Worm (Caenorhabditis elegans): Measurements from ENCODE around the gene ver-1.
A peak's percentile ranks its signal among the peaks of the same experiment; 100 is the strongest.

The ver-1 gene

ce11 chrIII:131627-132026 is 25.0 kb upstream of the ver-1 start (continued):
- no peak for TF ChIP-seq tlp-1 (tag; optimal IDR thresholded peaks at IDR 0.05)
- peak; percentile 71 for TF ChIP-seq C16A3.4 (tag; optimal IDR thresholded peaks at IDR 0.05)
- peak; percentile 37 for TF ChIP-seq dsc-1 (tag; optimal IDR thresholded peaks at IDR 0.05)
- peak; percentile 60 for TF ChIP-seq F16B12.6 (tag; optimal IDR thresholded peaks at IDR 0.05)
- peak; percentile 42 for TF ChIP-seq rnt-1 (tag; optimal IDR thresholded peaks at IDR 0.05)
- TF ChIP-seq alr-1 (tag; optimal IDR thresholded peaks at IDR 0.05; ENCODE audit: borderline replicate concordance): no peak
- no peak for TF ChIP-seq fos-1 (tag; optimal IDR thresholded peaks at IDR 0.05)
- no peak for TF ChIP-seq elt-3 (tag; optimal IDR thresholded peaks at IDR 0.05)
- peak; percentile 64 for TF ChIP-seq snu-23 (GFP tag; optimal IDR thresholded peaks at IDR 0.05)
- TF ChIP-seq lin-39 (tag; optimal IDR thresholded peaks at IDR 0.05): no peak
- TF ChIP-seq hlh-17 (GFP tag; optimal IDR thresholded peaks at IDR 0.05; ENCODE audit: borderline replicate concordance): no peak
- TF ChIP-seq jun-1 (tag; optimal IDR thresholded peaks at IDR 0.05): no peak
- no peak for TF ChIP-seq pag-3 (tag; optimal IDR thresholded peaks at IDR 0.05; ENCODE audit: borderline replicate concordance, insufficient read depth)
- no peak for TF ChIP-seq fkh-4 (tag; optimal IDR thresholded peaks at IDR 0.05; ENCODE audit: borderline replicate concordance)
- TF ChIP-seq skn-1 (tag; optimal IDR thresholded peaks at IDR 0.05): peak; percentile 11
- TF ChIP-seq ceh-88 (GFP tag; IDR thresholded peaks at IDR 0.05): no peak
- TF ChIP-seq irx-1 (tag; optimal IDR thresholded peaks at IDR 0.05): peak; percentile 9
- peak; percentile 65 to 67 for TF ChIP-seq efl-1 (optimal IDR thresholded peaks at IDR 0.05)
- peak; percentile 64 to 94 for TF ChIP-seq efl-1 (GFP tag; optimal IDR thresholded peaks at IDR 0.05 in 1 of 2)
- no peak for TF ChIP-seq hpl-2 (GFP tag; optimal IDR thresholded peaks at IDR 0.05)
- TF ChIP-seq fkh-8 (tag; optimal IDR thresholded peaks at IDR 0.05): peak; percentile 56
- no peak for TF ChIP-seq hlh-4 (tag; optimal IDR thresholded peaks at IDR 0.05)
- no peak for TF ChIP-seq pax-3 (tag; optimal IDR thresholded peaks at IDR 0.05)
- TF ChIP-seq ceh-8 (GFP tag; optimal IDR thresholded peaks at IDR 0.05): no peak
- TF ChIP-seq fkh-10 (GFP tag; optimal IDR thresholded peaks at IDR 0.05): no peak
- TF ChIP-seq vab-15 (tag; optimal IDR thresholded peaks at IDR 0.05): peak; percentile 89
- TF ChIP-seq lin-13 (GFP tag; optimal IDR thresholded peaks at IDR 0.05): peak; percentile 53
- TF ChIP-seq sptf-1 (tag; optimal IDR thresholded peaks at IDR 0.05): no peak
- no peak for TF ChIP-seq mdl-1 (tag; optimal IDR thresholded peaks at IDR 0.05)
- TF ChIP-seq aly-2 (tag; optimal IDR thresholded peaks at IDR 0.05): no peak
- no peak for TF ChIP-seq nhr-237 (tag; optimal IDR thresholded peaks at IDR 0.05)
- TF ChIP-seq nhr-84 (tag; optimal IDR thresholded peaks at IDR 0.05): no peak
- peak; percentile 32 to 72 (median 60) for TF ChIP-seq dpl-1 (GFP tag; optimal IDR thresholded peaks at IDR 0.05)
- peak; percentile 79 for TF ChIP-seq mep-1 (tag; optimal IDR thresholded peaks at IDR 0.05)
- TF ChIP-seq lsy-2 (tag; optimal IDR thresholded peaks at IDR 0.05): peak; percentile 64 to 82
- peak; percentile 68 to 72 for TF ChIP-seq lin-35 (GFP tag; optimal IDR thresholded peaks at IDR 0.05)
- no peak for TF ChIP-seq zip-4 (GFP tag; optimal IDR thresholded peaks at IDR 0.05)
- peak; percentile 77 for TF ChIP-seq lin-14 (GFP tag; optimal IDR thresholded peaks at IDR 0.05)
- TF ChIP-seq lin-15B (tag; optimal IDR thresholded peaks at IDR 0.05): peak; percentile 61
- peak; percentile 15; the same call in 1 of the 2 replicates for TF ChIP-seq nhr-19 (GFP tag; conservative IDR thresholded peaks at IDR 0.05)
- TF ChIP-seq ceh-63 (GFP tag; optimal IDR thresholded peaks at IDR 0.05): no peak

- TF ChIP-seq rnt-1 (tag; optimal IDR thresholded peaks at IDR 0.05) (no peak), mdl-1 (tag; optimal IDR thresholded peaks at IDR 0.05) (no peak), unc-86 (tag; optimal IDR thresholded peaks at IDR 0.05) (no peak), efl-1 (optimal IDR thresholded peaks at IDR 0.05) (no peak), efl-1 (GFP tag; optimal IDR thresholded peaks at IDR 0.05 in 1 of 2) (no peak), ceh-82 (tag; optimal IDR thresholded peaks at IDR 0.05) (no peak), nhr-90 (tag; optimal IDR thresholded peaks at IDR 0.05; ENCODE audit: poor library complexity) (no peak), unc-98 (GFP tag; IDR thresholded peaks at IDR 0.05) (no peak), tlp-1 (tag; optimal IDR thresholded peaks at IDR 0.05) (no peak), lin-14 (GFP tag; optimal IDR thresholded peaks at IDR 0.05) (no peak), ceh-8 (GFP tag; optimal IDR thresholded peaks at IDR 0.05) (no peak), nhr-20 (tag; optimal IDR thresholded peaks at IDR 0.05) (no peak)
Measured at ce11 chrIII:132118-132517, 24.5 kb upstream of the ver-1 start, which contains the start of gene pals-22. TSS of gene pals-22 (plus strand) at chrIII:132418.
